Worm (Caenorhabditis elegans) whole organism, L1 larva: ENCODE data around the gene ocr-1.

ENCODE experiments used
- C16A3.4 ChIP-seq: fragments of 150-350 bp; optimal IDR thresholded peaks from 2 replicates; lab custom pipeline; 2014; ENCODE audit warnings: missing biosample characterization, missing genetic modification characterization
- C34B4.2 ChIP-seq: sonication (generic microtip); optimal IDR thresholded peaks from 2 replicates; lab custom pipeline; 2017; ENCODE audit warnings: mild to moderate bottlenecking, missing genetic modification characterization, missing compliant biosample characterization
- Y116A8C.19 ChIP-seq: sonication (generic microtip); optimal IDR thresholded peaks from 2 replicates; lab custom pipeline; 2016; ENCODE audit warnings: missing compliant biosample characterization, missing genetic modification characterization, borderline replicate concordance
- aha-1 ChIP-seq: fragments of 150-350 bp; optimal IDR thresholded peaks from 2 replicates; lab custom pipeline; 2014; ENCODE audit warnings: missing biosample characterization, missing genetic modification characterization
- alr-1 ChIP-seq: fragments of 200-800 bp; sonication (Bioruptor generic); optimal IDR thresholded peaks from 2 replicates; lab custom pipeline; 2018; ENCODE audit warnings: borderline replicate concordance, mild to moderate bottlenecking, missing genetic modification characterization, missing compliant biosample characterization
- blmp-1 ChIP-seq: fragments of 150-350 bp; optimal IDR thresholded peaks from 2 replicates; lab custom pipeline; 2014; ENCODE audit warnings: missing biosample characterization, missing genetic modification characterization
- ceh-63 ChIP-seq: fragments of 200-800 bp; sonication (Bioruptor generic); optimal IDR thresholded peaks from 2 replicates; lab custom pipeline; 2018; ENCODE audit warnings: mild to moderate bottlenecking, missing genetic modification characterization, missing compliant biosample characterization
- ceh-8 ChIP-seq: fragments of 200-800 bp; sonication (Bioruptor generic); optimal IDR thresholded peaks from 2 replicates; lab custom pipeline; 2018; ENCODE audit warnings: mild to moderate bottlenecking, missing genetic modification characterization, moderate library complexity, missing compliant biosample characterization
- ceh-82 ChIP-seq, 3 experiments: fragments of 150-350 bp in 1 of 3; sonication (generic microtip) in 2 of 3; optimal IDR thresholded peaks; 2 replicates each; lab custom pipeline; 2014 to 2017; ENCODE audit warnings: missing biosample characterization in 3 of 3, missing genetic modification characterization in 3 of 3
- dpl-1 ChIP-seq, 3 experiments: fragments of 150-350 bp in 2 of 3; sonication (generic microtip) in 1 of 3; optimal IDR thresholded peaks; 2 replicates each; lab custom pipeline; 2014 to 2017; ENCODE audit warnings: missing biosample characterization in 3 of 3, missing genetic modification characterization in 3 of 3, missing genetic modification reagents in 3 of 3
- efl-1 ChIP-seq, 4 experiments: fragments of 150-350 bp; optimal IDR thresholded peaks in 3 of 4; peaks in 1 of 4; 1 replicate in 1 of 4; 2 replicates in 3 of 4; lab custom pipeline; 2014; ENCODE audit warnings: missing biosample characterization in 2 of 4, missing genetic modification characterization in 2 of 4, missing genetic modification reagents in 2 of 4
- efl-3 ChIP-seq: fragments of 200-800 bp; sonication (Bioruptor generic); optimal IDR thresholded peaks from 2 replicates; lab custom pipeline; 2018; ENCODE audit warnings: mild to moderate bottlenecking, missing genetic modification characterization, missing compliant biosample characterization
- egl-27 ChIP-seq, 2 experiments: fragments of 150-350 bp in 1 of 2; sonication (generic microtip); optimal IDR thresholded peaks; 3 replicates each; lab custom pipeline; 2017 to 2018; ENCODE audit warnings: missing biosample characterization in 2 of 2, missing genetic modification characterization in 2 of 2, missing genetic modification reagents in 2 of 2
- elt-2 ChIP-seq: sonication (generic microtip); optimal IDR thresholded peaks from 2 replicates; lab custom pipeline; 2016; ENCODE audit warnings: missing genetic modification characterization, mild to moderate bottlenecking, inconsistent platforms, missing compliant biosample characterization, missing genetic modification reagents
- ets-5 ChIP-seq: fragments of 200-800 bp; sonication (Bioruptor generic); IDR thresholded peaks from 2 replicates; pipeline ENCODE4 v1.3.6; 2022; ENCODE audit warnings: missing genetic modification characterization, missing compliant biosample characterization
- grh-1 ChIP-seq: fragments of 200-800 bp; sonication (Bioruptor generic); IDR thresholded peaks from 2 replicates; pipeline ENCODE4 v1.3.6; 2022; ENCODE audit warnings: missing genetic modification reagents, missing genetic modification characterization, missing compliant biosample characterization
- hlh-17 ChIP-seq: fragments of 200-800 bp; sonication (Bioruptor generic); optimal IDR thresholded peaks from 2 replicates; lab custom pipeline; 2018; ENCODE audit warnings: missing genetic modification characterization, mild to moderate bottlenecking, missing compliant biosample characterization, moderate library complexity, borderline replicate concordance
- isw-1 ChIP-seq: fragments of 200-800 bp; sonication (Bioruptor generic); IDR thresholded peaks from 2 replicates; pipeline ENCODE4 v1.3.6; 2022; ENCODE audit warnings: missing genetic modification characterization, missing compliant biosample characterization
- jun-1 ChIP-seq: fragments of 150-350 bp; optimal IDR thresholded peaks from 2 replicates; lab custom pipeline; 2014; ENCODE audit warnings: missing biosample characterization, missing genetic modification reagents, missing genetic modification characterization
- lin-14 ChIP-seq: fragments of 200-800 bp; sonication (Bioruptor generic); optimal IDR thresholded peaks from 2 replicates; lab custom pipeline; 2018; ENCODE audit warnings: mild to moderate bottlenecking, missing genetic modification characterization, moderate library complexity, missing compliant biosample characterization
- lin-15B ChIP-seq: fragments of 150-350 bp; sonication (generic microtip); optimal IDR thresholded peaks from 3 replicates; lab custom pipeline; 2014; ENCODE audit warnings: missing biosample characterization, missing genetic modification characterization
- lin-35 ChIP-seq, 2 experiments: fragments of 150-350 bp; optimal IDR thresholded peaks; 2 replicates each; lab custom pipeline; 2014; ENCODE audit warnings: missing biosample characterization in 2 of 2, missing genetic modification characterization in 2 of 2, missing genetic modification reagents in 2 of 2
- lin-39 ChIP-seq: fragments of 150-350 bp; optimal IDR thresholded peaks from 2 replicates; lab custom pipeline; 2014; ENCODE audit warnings: missing biosample characterization, missing genetic modification reagents, missing genetic modification characterization
- lir-3 ChIP-seq: sonication (generic microtip); optimal IDR thresholded peaks from 2 replicates; lab custom pipeline; 2016; ENCODE audit warnings: mild to moderate bottlenecking, missing genetic modification characterization, moderate library complexity, missing compliant biosample characterization; ENCODE audit not compliant: poor library complexity
- mab-9 ChIP-seq: fragments of 200-800 bp; sonication (Bioruptor generic); IDR thresholded peaks from 2 replicates; pipeline ENCODE4 v1.3.6; 2022; ENCODE audit warnings: missing genetic modification reagents, missing genetic modification characterization, missing compliant biosample characterization
- mef-2 ChIP-seq: fragments of 150-350 bp; optimal IDR thresholded peaks from 2 replicates; lab custom pipeline; 2014; ENCODE audit warnings: missing biosample characterization, missing genetic modification characterization
- mep-1 ChIP-seq: fragments of 150-350 bp; optimal IDR thresholded peaks from 2 replicates; lab custom pipeline; 2014; ENCODE audit warnings: missing biosample characterization, missing genetic modification characterization
- nhr-11 ChIP-seq: fragments of 150-350 bp; optimal IDR thresholded peaks from 2 replicates; lab custom pipeline; 2014; ENCODE audit warnings: missing biosample characterization, missing genetic modification characterization
- nhr-12 ChIP-seq: sonication (generic microtip); optimal IDR thresholded peaks from 2 replicates; lab custom pipeline; 2017; ENCODE audit warnings: missing biosample characterization, missing genetic modification characterization
- nhr-20 ChIP-seq: sonication (generic microtip); optimal IDR thresholded peaks from 2 replicates; lab custom pipeline; 2016; ENCODE audit warnings: mild to moderate bottlenecking, missing genetic modification characterization, missing compliant biosample characterization
- nhr-237 ChIP-seq: fragments of 150-350 bp; optimal IDR thresholded peaks from 2 replicates; lab custom pipeline; 2014; ENCODE audit warnings: missing biosample characterization, missing genetic modification characterization
- nhr-28 ChIP-seq: fragments of 150-350 bp; optimal IDR thresholded peaks from 2 replicates; lab custom pipeline; 2014; ENCODE audit warnings: missing biosample characterization, missing genetic modification characterization
- nhr-76 ChIP-seq: sonication (generic microtip); optimal IDR thresholded peaks from 2 replicates; lab custom pipeline; 2017; ENCODE audit warnings: missing biosample characterization, missing genetic modification characterization
- nhr-85 ChIP-seq: sonication (generic microtip); peaks from one replicate; lab custom pipeline; 2016; ENCODE audit warnings: missing genetic modification characterization, inconsistent platforms, missing compliant biosample characterization
- nhr-90 ChIP-seq: sonication (generic microtip); optimal IDR thresholded peaks from 2 replicates; lab custom pipeline; 2016; ENCODE audit warnings: mild to moderate bottlenecking, missing genetic modification characterization, missing compliant biosample characterization; ENCODE audit not compliant: poor library complexity
- pag-3 ChIP-seq: sonication (generic microtip); optimal IDR thresholded peaks from 2 replicates; lab custom pipeline; 2017; ENCODE audit warnings: missing genetic modification characterization, mild to moderate bottlenecking, missing compliant biosample characterization, antibody characterized with exemption, borderline replicate concordance; ENCODE audit not compliant: insufficient read depth
- rnt-1 ChIP-seq: sonication (generic microtip); optimal IDR thresholded peaks from 2 replicates; lab custom pipeline; 2016; ENCODE audit warnings: mild to moderate bottlenecking, missing genetic modification characterization, moderate library complexity, missing compliant biosample characterization
- snu-23 ChIP-seq: sonication (generic microtip); optimal IDR thresholded peaks from 2 replicates; lab custom pipeline; 2016; ENCODE audit warnings: missing genetic modification characterization, missing compliant biosample characterization
- sptf-1 ChIP-seq: fragments of 150-350 bp; optimal IDR thresholded peaks from 2 replicates; lab custom pipeline; 2014; ENCODE audit warnings: missing biosample characterization, missing genetic modification characterization
- unc-130 ChIP-seq: fragments of 150-350 bp; optimal IDR thresholded peaks from 2 replicates; lab custom pipeline; 2017; ENCODE audit warnings: missing biosample characterization, missing genetic modification characterization, inconsistent platforms
- unc-62 ChIP-seq: fragments of 150-350 bp; optimal IDR thresholded peaks from 2 replicates; lab custom pipeline; 2014; ENCODE audit warnings: missing biosample characterization, missing genetic modification reagents, missing genetic modification characterization
- unc-86 ChIP-seq: sonication (generic microtip); optimal IDR thresholded peaks from 2 replicates; lab custom pipeline; 2016; ENCODE audit warnings: missing genetic modification characterization, missing compliant biosample characterization
- vab-15 ChIP-seq: sonication (generic microtip); optimal IDR thresholded peaks from 2 replicates; lab custom pipeline; 2017; ENCODE audit warnings: missing genotype, mild to moderate bottlenecking, missing genetic modification characterization, missing compliant biosample characterization
- zag-1 ChIP-seq: fragments of 150-350 bp; optimal IDR thresholded peaks from 2 replicates; lab custom pipeline; 2014; ENCODE audit warnings: missing biosample characterization, missing genetic modification characterization
- ztf-11 ChIP-seq, 2 experiments: sonication (generic microtip); optimal IDR thresholded peaks; 2 replicates each; lab custom pipeline; 2016 to 2017; ENCODE audit warnings: missing genetic modification characterization in 2 of 2, missing biosample characterization in 1 of 2, missing compliant biosample characterization in 1 of 2

ocr-1 gene

DNA sequence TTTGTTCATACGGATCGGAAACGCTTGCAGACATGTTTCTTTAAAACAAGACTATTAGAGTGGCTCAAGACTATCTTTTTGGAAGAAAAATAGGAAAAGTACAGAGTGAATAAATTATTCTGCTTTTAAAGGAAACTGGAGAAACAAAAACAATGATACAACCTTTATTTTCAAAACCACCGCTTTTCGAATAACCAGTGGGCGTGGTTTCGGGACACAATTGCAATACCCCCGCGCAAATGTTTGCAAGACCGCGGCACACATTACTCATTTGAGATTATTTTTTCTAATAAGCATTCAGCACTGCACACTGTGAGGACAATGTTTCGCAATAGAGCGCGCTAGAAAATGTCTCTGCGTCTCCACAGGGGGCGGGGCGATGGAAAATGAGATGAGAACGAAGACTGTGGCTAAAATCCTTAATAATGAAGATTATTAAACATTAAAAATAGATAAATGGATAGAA, 43.7 kb downstream of the ocr-1 start, which contains the start of gene plrg-1 (continued):
- TF ChIP-seq lin-35 (GFP tag; optimal IDR thresholded peaks at IDR 0.05; lab: Kevin White, UChicago) (peak; percentile 76 to 86), hlh-17 (GFP tag; lab: Kevin White, UChicago) (no peak), nhr-28 (tag; lab: Kevin White, UChicago) (no peak), ceh-82 (tag; optimal IDR thresholded peaks at IDR 0.05; lab: Kevin White, UChicago) (peak; percentile 69 to 89 (median 84)), C34B4.2 (tag; lab: Kevin White, UChicago) (no peak), unc-130 (tag; lab: Kevin White, UChicago) (peak; percentile 97), lir-3 (tag; lab: Kevin White, UChicago) (peak; percentile 83), efl-1 (optimal IDR thresholded peaks at IDR 0.05; lab: Kevin White, UChicago) (peak; percentile 80 to 86), efl-1 (GFP tag; optimal IDR thresholded peaks at IDR 0.05 in 1 of 2; lab: Kevin White, UChicago) (peak; percentile 79 to 98), lin-39 (tag; lab: Kevin White, UChicago) (peak; percentile 80), mab-9 (peak; percentile 77), isw-1 (GFP tag; lab: Robert Waterston, UW) (peak; percentile 85), rnt-1 (tag; lab: Kevin White, UChicago) (peak; percentile 96), nhr-76 (tag; lab: Kevin White, UChicago) (no peak), nhr-237 (tag; lab: Kevin White, UChicago) (peak; percentile 57), unc-86 (peak; percentile 82), ztf-11 (tag; optimal IDR thresholded peaks at IDR 0.05; lab: Kevin White, UChicago) (peak in 1 of 2 experiments; percentile 77), elt-2 (tag; lab: Kevin White, UChicago) (peak; percentile 79), zag-1 (tag; lab: Kevin White, UChicago) (no peak), mep-1 (peak; percentile 91), aha-1 (tag; lab: Kevin White, UChicago) (peak; percentile 25), alr-1 (no peak), egl-27 (tag; optimal IDR thresholded peaks at IDR 0.05; lab: Kevin White, UChicago) (peak in 1 of 2 experiments; percentile 48), lin-15B (tag; lab: Kevin White, UChicago) (peak; percentile 87), nhr-11 (peak; percentile 74), grh-1 (GFP tag; lab: Robert Waterston, UW) (peak; percentile 75), nhr-12 (tag; lab: Kevin White, UChicago) (no peak), blmp-1 (tag; lab: Kevin White, UChicago) (peak; percentile 74), sptf-1 (tag; lab: Kevin White, UChicago) (no peak), pag-3 (tag; lab: Kevin White, UChicago) (no peak), ceh-63 (GFP tag; lab: Kevin White, UChicago) (peak; percentile 45), nhr-20 (tag; lab: Kevin White, UChicago) (peak; percentile 91)

DNA sequence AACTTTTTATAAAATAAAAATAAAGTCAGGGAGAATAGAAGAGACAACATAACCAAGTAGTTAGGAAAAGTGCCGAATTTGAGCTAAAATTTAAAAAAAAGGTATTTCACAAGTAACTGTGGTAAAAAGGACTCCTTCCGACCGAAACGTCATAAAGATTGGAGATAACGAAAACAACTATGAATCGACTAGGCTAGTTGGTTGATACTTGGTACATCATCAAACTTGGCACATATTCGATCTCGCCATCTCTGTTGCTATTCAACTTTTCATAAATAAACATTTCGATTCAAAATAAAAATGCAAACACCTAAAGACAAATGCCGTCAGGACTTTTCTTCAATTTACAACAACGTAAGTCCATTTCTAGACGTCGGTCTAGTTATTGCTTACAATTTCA, 47.6 kb downstream of the ocr-1 start, which contains the start of gene C29A12.22:
TSS of gene C29A12.22 (plus strand) at position 301 of the 400 bp plus-strand sequence.
- no peak for TF ChIP-seq isw-1 (GFP tag; lab: Robert Waterston, UW)
- TF ChIP-seq snu-23, result no peak
- TF ChIP-seq nhr-11, result no peak
- TF ChIP-seq unc-130 (tag; lab: Kevin White, UChicago), result no peak

- no peak for TF ChIP-seq nhr-90 (tag; lab: Kevin White, UChicago)
- no peak for TF ChIP-seq mab-9
- no peak for TF ChIP-seq nhr-76 (tag; lab: Kevin White, UChicago)
- TF ChIP-seq Y116A8C.19 (tag; lab: Kevin White, UChicago), result no peak
- TF ChIP-seq efl-3 (GFP tag; lab: Kevin White, UChicago), result no peak
- no peak for TF ChIP-seq mef-2 (tag; lab: Kevin White, UChicago)
- TF ChIP-seq nhr-85 (tag; lab: Kevin White, UChicago), result no peak
- TF ChIP-seq nhr-12 (tag; lab: Kevin White, UChicago), result no peak
- TF ChIP-seq unc-62 (GFP tag; lab: Kevin White, UChicago), result no peak
- peak; percentile 42 for TF ChIP-seq C16A3.4 (tag; lab: Kevin White, UChicago)
- TF ChIP-seq vab-15 (tag; lab: Kevin White, UChicago), result no peak
- TF ChIP-seq lin-14, result peak; percentile 46
- no peak for TF ChIP-seq grh-1 (GFP tag; lab: Robert Waterston, UW)
- peak; percentile 45 to 88 for TF ChIP-seq lin-35 (GFP tag; optimal IDR thresholded peaks at IDR 0.05; lab: Kevin White, UChicago)
- TF ChIP-seq ets-5, result no peak
- no peak for TF ChIP-seq mep-1
- TF ChIP-seq jun-1, result no peak
- no peak for TF ChIP-seq ceh-8 (GFP tag; lab: Kevin White, UChicago)
- TF ChIP-seq dpl-1 (GFP tag; optimal IDR thresholded peaks at IDR 0.05; lab: Kevin White, UChicago), result peak; percentile 56 to 78 (median 73)
- TF ChIP-seq zag-1 (tag; lab: Kevin White, UChicago), result no peak
Measured at ce11 chrV:10813425-10814156, 49.4 kb downstream of the ocr-1 start, which contains the start of the genes C29A12.1 and lig-1. C29A12.1 (minus strand) TSS chrV:10813487. lig-1 (plus strand) TSS chrV:10814106.
